Fruit fly (Drosophila melanogaster): Measurements from ENCODE around the gene CG31687.

DNA sequence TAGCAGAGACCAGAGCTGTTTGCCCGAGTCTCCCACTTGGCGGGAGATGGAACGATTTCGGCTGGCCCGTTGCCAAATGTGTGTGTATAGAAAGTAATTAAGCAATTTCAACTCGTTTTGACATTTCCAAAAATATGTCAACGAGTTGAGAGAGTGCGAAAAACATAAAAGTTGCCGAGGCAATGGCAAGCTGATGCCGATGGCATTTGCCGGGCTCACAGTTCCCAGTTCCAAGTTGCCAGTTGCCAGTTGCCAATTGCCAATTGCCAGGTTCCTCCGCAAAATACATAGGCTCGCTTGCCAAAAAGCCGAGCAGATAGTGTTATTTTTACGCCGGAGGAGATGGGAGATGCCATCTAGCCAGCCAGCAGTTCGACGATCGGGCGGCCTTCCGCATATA lies 33.6 kb downstream of the CG31687 start:
- TF ChIP-seq kay (GFP tag; ENCODE audit: borderline replicate concordance) (no peak), bab1 (GFP tag; optimal IDR thresholded peaks at IDR 0.05) (no peak), toe (GFP tag; optimal IDR thresholded peaks at IDR 0.05) (no peak), cnc (optimal IDR thresholded peaks at IDR 0.05) (no peak), CG11617 (GFP tag; optimal IDR thresholded peaks at IDR 0.05) (no peak), CG33017 (tag; optimal IDR thresholded peaks at IDR 0.05) (no peak), Clk (GFP tag; optimal IDR thresholded peaks at IDR 0.05) (no peak), cic (GFP tag; optimal IDR thresholded peaks at IDR 0.05) (no peak)
